Fruit fly (Drosophila melanogaster): ENCODE data around the gene CG14073.

dm6 chr3L:18845833-18846232 is 25.4 kb upstream of the CG14073 start:
- TF ChIP-seq CTCF (optimal IDR thresholded peaks at IDR 0.05) (no peak), CG8478 (optimal IDR thresholded peaks at IDR 0.05) (no peak)
